Worm (Caenorhabditis elegans) whole organism, early embryonic: ENCODE data around the gene K02G10.5.

ENCODE experiments used
- B0310.2 ChIP-seq: sonication (generic microtip); optimal IDR thresholded peaks from 2 replicates; lab custom pipeline; 2016; ENCODE audit warnings: mild to moderate bottlenecking, missing genetic modification characterization, missing compliant biosample characterization
- ama-1 ChIP-seq: fragments of 150-350 bp; optimal IDR thresholded peaks from 2 replicates; lab custom pipeline; 2014
- ceh-13 ChIP-seq: fragments of 200-800 bp; sonication (Bioruptor generic); optimal IDR thresholded peaks from 2 replicates; lab custom pipeline; 2018; ENCODE audit warnings: mild to moderate bottlenecking, missing genetic modification characterization, missing compliant biosample characterization
- ets-7 ChIP-seq: sonication (generic microtip); optimal IDR thresholded peaks from 2 replicates; lab custom pipeline; 2016; ENCODE audit warnings: missing genotype, missing genetic modification characterization, missing compliant biosample characterization
- hmg-4 ChIP-seq: fragments of 200-800 bp; sonication (Bioruptor generic); optimal IDR thresholded peaks from 2 replicates; lab custom pipeline; 2018; ENCODE audit warnings: mild to moderate bottlenecking, missing genetic modification characterization, missing compliant biosample characterization

DNA sequence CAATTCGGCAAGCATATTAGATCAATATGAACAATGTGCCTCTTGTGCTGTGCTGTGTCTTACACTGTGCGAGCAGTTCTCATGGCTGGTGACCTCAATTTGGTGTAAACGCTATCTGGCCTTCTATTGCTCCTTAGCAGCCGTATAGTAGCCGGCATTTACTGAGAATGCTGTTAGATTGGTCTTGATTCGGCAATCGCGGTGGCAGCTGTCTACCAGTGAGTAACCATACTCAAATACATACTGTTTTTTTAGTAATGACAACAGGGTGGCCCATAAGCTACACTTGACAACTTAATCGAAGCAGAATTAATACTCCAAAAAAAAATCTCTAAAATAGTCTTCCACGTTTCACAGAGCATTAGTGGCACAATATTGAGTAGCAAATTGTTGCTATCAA, 43.9 kb downstream of the K02G10.5 start, which contains the start of gene C46C11.4:
- TF ChIP-seq B0310.2 (tag; lab: Kevin White, UChicago): no peak
- no peak for TF ChIP-seq hmg-4 (GFP tag; lab: Kevin White, UChicago)
- no peak for TF ChIP-seq ceh-13
- no peak for TF ChIP-seq ama-1
- TF ChIP-seq ets-7 (tag; lab: Kevin White, UChicago): no peak
